Worm (Caenorhabditis elegans) whole organism, mixed stage, embryonic: ENCODE results near the gene ttr-7.

ENCODE experiments used
- M03D4.4 ChIP-seq: sonication (generic microtip); optimal IDR thresholded peaks from 2 replicates; lab custom pipeline; 2017; ENCODE audit warnings: mild to moderate bottlenecking, missing genetic modification characterization, missing compliant biosample characterization
- bed-3 ChIP-seq: fragments of 200-800 bp; sonication (Bioruptor generic); optimal IDR thresholded peaks from 3 replicates; lab custom pipeline; 2018; ENCODE audit warnings: mild to moderate bottlenecking, missing genetic modification characterization, moderate library complexity, missing compliant biosample characterization
- blmp-1 ChIP-seq: fragments of 150-350 bp; optimal IDR thresholded peaks from 2 replicates; lab custom pipeline; 2014; ENCODE audit warnings: missing biosample characterization, missing genetic modification characterization
- ceh-39 ChIP-seq: fragments of 150-350 bp; optimal IDR thresholded peaks from 2 replicates; lab custom pipeline; 2014; ENCODE audit warnings: missing biosample characterization, missing genetic modification characterization
- ceh-43 ChIP-seq: fragments of 200-800 bp; sonication (Bioruptor generic); optimal IDR thresholded peaks from 2 replicates; lab custom pipeline; 2018; ENCODE audit warnings: mild to moderate bottlenecking, missing genetic modification characterization, moderate library complexity, missing compliant biosample characterization
- ceh-83 ChIP-seq: fragments of 200-800 bp; sonication (Bioruptor generic); optimal IDR thresholded peaks from 2 replicates; lab custom pipeline; 2018; ENCODE audit warnings: mild to moderate bottlenecking, missing genetic modification characterization, missing compliant biosample characterization
- ces-1 ChIP-seq: fragments of 150-350 bp; optimal IDR thresholded peaks from 2 replicates; lab custom pipeline; 2014; ENCODE audit warnings: missing biosample characterization, missing genetic modification reagents, missing genetic modification characterization
- cnd-1 ChIP-seq: fragments of 200-800 bp; sonication (Bioruptor generic); optimal IDR thresholded peaks from 2 replicates; lab custom pipeline; 2018; ENCODE audit warnings: mild to moderate bottlenecking, missing genetic modification characterization, missing compliant biosample characterization
- drap-1 ChIP-seq: fragments of 200-800 bp; sonication (Bioruptor generic); optimal IDR thresholded peaks from 3 replicates; lab custom pipeline; 2018; ENCODE audit warnings: mild to moderate bottlenecking, missing genetic modification characterization, missing compliant biosample characterization
- elt-1 ChIP-seq: sonication (generic microtip); optimal IDR thresholded peaks from 2 replicates; lab custom pipeline; 2017; ENCODE audit warnings: missing genetic modification characterization, mild to moderate bottlenecking, missing compliant biosample characterization, antibody characterized with exemption, moderate library complexity, borderline replicate concordance; ENCODE audit not compliant: insufficient read depth
- elt-3 ChIP-seq: fragments of 150-350 bp; optimal IDR thresholded peaks from 2 replicates; lab custom pipeline; 2014; ENCODE audit warnings: missing biosample characterization, missing genetic modification characterization
- flh-1 ChIP-seq: fragments of 200-800 bp; sonication (Bioruptor generic); optimal IDR thresholded peaks from 2 replicates; lab custom pipeline; 2018; ENCODE audit warnings: mild to moderate bottlenecking, missing genetic modification characterization, moderate library complexity, missing compliant biosample characterization
- ham-2 ChIP-seq: fragments of 200-800 bp; sonication (Bioruptor generic); optimal IDR thresholded peaks from 2 replicates; lab custom pipeline; 2018; ENCODE audit warnings: mild to moderate bottlenecking, missing genetic modification characterization, missing compliant biosample characterization
- hlh-1 ChIP-seq: fragments of 150-350 bp; optimal IDR thresholded peaks from 2 replicates; lab custom pipeline; 2014; ENCODE audit warnings: missing biosample characterization, missing genetic modification reagents, missing genetic modification characterization
- lin-13 ChIP-seq: fragments of 150-350 bp; optimal IDR thresholded peaks from 2 replicates; lab custom pipeline; 2014; ENCODE audit warnings: missing biosample characterization, missing genetic modification characterization
- lin-32 ChIP-seq: fragments of 200-800 bp; sonication (Bioruptor generic); optimal IDR thresholded peaks from 2 replicates; lab custom pipeline; 2018; ENCODE audit warnings: mild to moderate bottlenecking, missing genetic modification characterization, missing compliant biosample characterization
- lsy-2 ChIP-seq: fragments of 150-350 bp; optimal IDR thresholded peaks from 2 replicates; lab custom pipeline; 2014; ENCODE audit warnings: missing biosample characterization, missing genetic modification characterization
- mab-5 ChIP-seq: fragments of 150-350 bp; optimal IDR thresholded peaks from 2 replicates; lab custom pipeline; 2014; ENCODE audit warnings: missing biosample characterization, missing genetic modification characterization
- mep-1 ChIP-seq: fragments of 150-350 bp; optimal IDR thresholded peaks from 2 replicates; lab custom pipeline; 2017; ENCODE audit warnings: missing biosample characterization, missing genetic modification reagents, missing genetic modification characterization, inconsistent platforms
- mls-2 ChIP-seq: sonication (generic microtip); optimal IDR thresholded peaks from 2 replicates; lab custom pipeline; 2016; ENCODE audit warnings: mild to moderate bottlenecking, missing genetic modification characterization, moderate library complexity, missing compliant biosample characterization
- nhr-12 ChIP-seq: fragments of 150-350 bp; optimal IDR thresholded peaks from 2 replicates; lab custom pipeline; 2014; ENCODE audit warnings: missing biosample characterization, missing genetic modification characterization
- nhr-2 ChIP-seq: fragments of 150-350 bp; optimal IDR thresholded peaks from 2 replicates; lab custom pipeline; 2014; ENCODE audit warnings: missing biosample characterization, missing genetic modification characterization
- nhr-237 ChIP-seq: fragments of 150-350 bp; optimal IDR thresholded peaks from 2 replicates; lab custom pipeline; 2014; ENCODE audit warnings: missing biosample characterization, missing genetic modification characterization
- nhr-28 ChIP-seq: fragments of 150-350 bp; optimal IDR thresholded peaks from 2 replicates; lab custom pipeline; 2014; ENCODE audit warnings: missing biosample characterization, missing genetic modification characterization
- nhr-76 ChIP-seq: sonication (generic microtip); optimal IDR thresholded peaks from 2 replicates; lab custom pipeline; 2017; ENCODE audit warnings: missing biosample characterization, missing genetic modification characterization
- pha-4 ChIP-seq: fragments of 150-350 bp; optimal IDR thresholded peaks from 2 replicates; lab custom pipeline; 2018; ENCODE audit warnings: missing biosample characterization, missing genetic modification reagents, missing genetic modification characterization
- sem-2 ChIP-seq: fragments of 200-800 bp; sonication (Bioruptor generic); optimal IDR thresholded peaks from 2 replicates; lab custom pipeline; 2018; ENCODE audit warnings: mild to moderate bottlenecking, missing genetic modification characterization, missing compliant biosample characterization
- snpc-4 ChIP-seq: fragments of 150-350 bp; optimal IDR thresholded peaks from 2 replicates; lab custom pipeline; 2014; ENCODE audit warnings: missing biosample characterization, missing genetic modification characterization
- sptf-1 ChIP-seq: sonication (generic microtip); optimal IDR thresholded peaks from 2 replicates; lab custom pipeline; 2017; ENCODE audit warnings: mild to moderate bottlenecking, missing genetic modification characterization, moderate library complexity, missing compliant biosample characterization
- tbx-8 ChIP-seq: fragments of 200-800 bp; sonication (Bioruptor generic); optimal IDR thresholded peaks from 2 replicates; lab custom pipeline; 2018; ENCODE audit warnings: mild to moderate bottlenecking, missing genetic modification characterization, moderate library complexity, missing compliant biosample characterization
- unc-120 ChIP-seq: sonication (generic microtip); optimal IDR thresholded peaks from 2 replicates; lab custom pipeline; 2017; ENCODE audit warnings: missing genetic modification characterization, missing compliant biosample characterization; ENCODE audit not compliant: poor library complexity, severe bottlenecking
- unc-39 ChIP-seq: fragments of 150-350 bp; optimal IDR thresholded peaks from 2 replicates; lab custom pipeline; 2014; ENCODE audit warnings: missing biosample characterization, missing genetic modification characterization
- unc-62 ChIP-seq: fragments of 150-350 bp; optimal IDR thresholded peaks from 2 replicates; lab custom pipeline; 2014; ENCODE audit warnings: missing biosample characterization, missing genetic modification reagents, missing genetic modification characterization
- zip-8 ChIP-seq: fragments of 150-350 bp; optimal IDR thresholded peaks from 2 replicates; lab custom pipeline; 2014; ENCODE audit warnings: missing biosample characterization, missing genetic modification characterization
- ztf-11 ChIP-seq: fragments of 150-350 bp; optimal IDR thresholded peaks from 2 replicates; lab custom pipeline; 2014; ENCODE audit warnings: missing biosample characterization, missing genetic modification characterization

Gene ttr-7

ce11 chrIII:623754-624153 lies 17.9 kb downstream of the ttr-7 start:
- TF ChIP-seq sptf-1 (tag; lab: Kevin White, UChicago) (peak; percentile 59), unc-120 (tag; lab: Kevin White, UChicago) (peak; percentile 99), nhr-237 (tag; lab: Kevin White, UChicago) (peak; percentile 84), elt-1 (tag; lab: Kevin White, UChicago) (no peak), blmp-1 (no peak), unc-39 (tag; lab: Kevin White, UChicago) (no peak), nhr-76 (tag; lab: Kevin White, UChicago) (no peak), tbx-8 (GFP tag; lab: Kevin White, UChicago) (peak; percentile 9), ham-2 (GFP tag; lab: Kevin White, UChicago) (peak; percentile 24), ceh-39 (peak; percentile 51), nhr-2 (tag; lab: Kevin White, UChicago) (peak; percentile 41), zip-8 (tag; lab: Kevin White, UChicago) (no peak), mep-1 (tag; lab: Kevin White, UChicago) (peak; percentile 79), unc-62 (GFP tag; lab: Kevin White, UChicago) (peak; percentile 88), ces-1 (peak; percentile 91), ztf-11 (tag; lab: Kevin White, UChicago) (peak; percentile 35), pha-4 (peak; percentile 95), lsy-2 (tag; lab: Kevin White, UChicago) (peak; percentile 40), mab-5 (peak; percentile 80), hlh-1 (peak; percentile 63), bed-3 (GFP tag; lab: Kevin White, UChicago) (no peak), nhr-28 (tag; lab: Kevin White, UChicago) (no peak), M03D4.4 (tag; lab: Kevin White, UChicago) (peak; percentile 40), ceh-43 (GFP tag; lab: Kevin White, UChicago) (no peak), flh-1 (no peak), nhr-12 (tag; lab: Kevin White, UChicago) (no peak), snpc-4 (tag; lab: Kevin White, UChicago) (no peak), ceh-83 (no peak), lin-32 (peak; percentile 15), mls-2 (tag; lab: Kevin White, UChicago) (peak; percentile 17), lin-13 (peak; percentile 16), drap-1 (GFP tag; lab: Kevin White, UChicago) (peak; percentile 53), sem-2 (GFP tag; lab: Kevin White, UChicago) (no peak), elt-3 (tag; lab: Kevin White, UChicago) (peak; percentile 72), cnd-1 (tag; lab: Kevin White, UChicago) (peak; percentile 63)

ce11 chrIII:626091-626490 lies 20.3 kb downstream of the ttr-7 start:
- TF ChIP-seq bed-3 (GFP tag; lab: Kevin White, UChicago) = no peak
- TF ChIP-seq nhr-28 (tag; lab: Kevin White, UChicago) = no peak
- no peak for TF ChIP-seq unc-120 (tag; lab: Kevin White, UChicago)
- TF ChIP-seq lsy-2 (tag; lab: Kevin White, UChicago) = no peak
- TF ChIP-seq nhr-76 (tag; lab: Kevin White, UChicago) = no peak
- no peak for TF ChIP-seq pha-4
- no peak for TF ChIP-seq sptf-1 (tag; lab: Kevin White, UChicago)
- TF ChIP-seq zip-8 (tag; lab: Kevin White, UChicago) = no peak
- TF ChIP-seq unc-39 (tag; lab: Kevin White, UChicago) = no peak
- no peak for TF ChIP-seq cnd-1 (tag; lab: Kevin White, UChicago)
- no peak for TF ChIP-seq nhr-2 (tag; lab: Kevin White, UChicago)
- TF ChIP-seq drap-1 (GFP tag; lab: Kevin White, UChicago) = no peak
- TF ChIP-seq hlh-1 = no peak

- no peak for TF ChIP-seq lsy-2 (tag; lab: Kevin White, UChicago)
- TF ChIP-seq mab-5 = no peak
- TF ChIP-seq nhr-2 (tag; lab: Kevin White, UChicago) = no peak
- no peak for TF ChIP-seq ces-1
- no peak for TF ChIP-seq snpc-4 (tag; lab: Kevin White, UChicago)
- no peak for TF ChIP-seq ceh-43 (GFP tag; lab: Kevin White, UChicago)
- TF ChIP-seq nhr-12 (tag; lab: Kevin White, UChicago) = no peak
Measured at ce11 chrIII:627838-628237, 22.0 kb downstream of the ttr-7 start, which contains the start of gene T19C3.5. Gene T19C3.5, minus strand, starts transcription at chrIII:627938.
